Worm (Caenorhabditis elegans): ENCODE measurements around the gene ZK673.5.
"Not testable (repeated sequence)": the region's sequence is repeated elsewhere in the genome, so short reads cannot be mapped to it uniquely, and the experiment has no call there.

Gene ZK673.5

ce11 chrII:10483860-10484259, 22.6 kb downstream of the ZK673.5 start:
- TF ChIP-seq tbx-2 (tag; optimal IDR thresholded peaks at IDR 0.05) = no peak
- no peak for TF ChIP-seq nhr-12 (tag; optimal IDR thresholded peaks at IDR 0.05)
- TF ChIP-seq mml-1 (tag; optimal IDR thresholded peaks at IDR 0.05) = no peak
- TF ChIP-seq fos-1 (tag; optimal IDR thresholded peaks at IDR 0.05) = no peak
- TF ChIP-seq nhr-25 (tag; optimal IDR thresholded peaks at IDR 0.05) = no peak
- no peak for TF ChIP-seq elt-1 (tag; optimal IDR thresholded peaks at IDR 0.05)
- no peak for TF ChIP-seq pqm-1 (tag; optimal IDR thresholded peaks at IDR 0.05)
- no peak for TF ChIP-seq egl-5 (tag; optimal IDR thresholded peaks at IDR 0.05)
- no peak for TF ChIP-seq ceh-16 (tag; optimal IDR thresholded peaks at IDR 0.05)
- no peak for TF ChIP-seq ceh-28 (tag; optimal IDR thresholded peaks at IDR 0.05)
- TF ChIP-seq nfya-1 (tag; optimal IDR thresholded peaks at IDR 0.05; ENCODE audit: insufficient read depth) = no peak
- no peak for TF ChIP-seq fkh-10 (GFP tag; optimal IDR thresholded peaks at IDR 0.05)
- TF ChIP-seq skn-1 (tag; optimal IDR thresholded peaks at IDR 0.05) = no peak
- TF ChIP-seq snpc-4 (tag; optimal IDR thresholded peaks at IDR 0.05) = no peak
- no peak for TF ChIP-seq egl-27 (tag; optimal IDR thresholded peaks at IDR 0.05)
- TF ChIP-seq elt-3 (tag; optimal IDR thresholded peaks at IDR 0.05) = no peak
- TF ChIP-seq ztf-11 (tag; optimal IDR thresholded peaks at IDR 0.05) = no peak

ce11 chrII:10485640-10486039, 24.3 kb downstream of the ZK673.5 start:
- TF ChIP-seq jun-1 (tag; optimal IDR thresholded peaks at IDR 0.05) (peak; percentile 70), pqm-1 (tag; optimal IDR thresholded peaks at IDR 0.05) (peak; percentile 87), elt-2 (tag; optimal IDR thresholded peaks at IDR 0.05) (peak; percentile 84), pha-4 (tag; optimal IDR thresholded peaks at IDR 0.05) (no peak), hmg-11 (tag; optimal IDR thresholded peaks at IDR 0.05) (no peak), egl-27 (tag; optimal IDR thresholded peaks at IDR 0.05) (no peak)

DNA sequence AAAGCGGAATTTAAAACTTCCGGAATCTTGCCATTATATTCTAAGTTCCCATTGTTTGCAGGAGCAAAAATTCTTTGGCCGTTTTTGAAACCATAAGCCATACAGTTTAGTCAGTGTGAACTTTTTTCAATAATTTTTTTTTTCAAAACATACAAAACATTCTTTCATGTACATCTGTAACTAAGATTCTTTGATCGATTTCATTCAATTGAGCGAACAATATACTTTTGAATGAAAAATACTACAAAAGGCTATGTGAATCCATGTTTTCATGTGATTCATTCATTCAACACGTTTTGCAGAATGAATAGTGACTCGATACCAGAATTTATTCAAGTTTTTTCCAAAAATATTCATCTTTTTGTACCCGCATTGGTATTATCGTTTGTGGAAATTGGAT, 25.4 kb downstream of the ZK673.5 start, which contains the start of gene ZK666.15:
Gene ZK666.15, plus strand, starts transcription at position 301 of the 400 bp plus-strand sequence.
- TF ChIP-seq mml-1 (tag; optimal IDR thresholded peaks at IDR 0.05) = no peak
- no peak for TF ChIP-seq unc-39 (tag; optimal IDR thresholded peaks at IDR 0.05)
- TF ChIP-seq egl-5 (tag; optimal IDR thresholded peaks at IDR 0.05) = no peak
- TF ChIP-seq ztf-4 (tag; optimal IDR thresholded peaks at IDR 0.05) = no peak
- no peak for TF ChIP-seq ceh-82 (tag; optimal IDR thresholded peaks at IDR 0.05)
- TF ChIP-seq ceh-16 (tag; optimal IDR thresholded peaks at IDR 0.05) = no peak
- TF ChIP-seq fkh-2 (tag; optimal IDR thresholded peaks at IDR 0.05) = no peak
- TF ChIP-seq jun-1 (tag; optimal IDR thresholded peaks at IDR 0.05) = no peak
- TF ChIP-seq tbx-2 (tag; optimal IDR thresholded peaks at IDR 0.05) = no peak
- TF ChIP-seq elt-1 (tag; optimal IDR thresholded peaks at IDR 0.05) = no peak
- TF ChIP-seq lsy-12 (tag; optimal IDR thresholded peaks at IDR 0.05) = no peak

DNA sequence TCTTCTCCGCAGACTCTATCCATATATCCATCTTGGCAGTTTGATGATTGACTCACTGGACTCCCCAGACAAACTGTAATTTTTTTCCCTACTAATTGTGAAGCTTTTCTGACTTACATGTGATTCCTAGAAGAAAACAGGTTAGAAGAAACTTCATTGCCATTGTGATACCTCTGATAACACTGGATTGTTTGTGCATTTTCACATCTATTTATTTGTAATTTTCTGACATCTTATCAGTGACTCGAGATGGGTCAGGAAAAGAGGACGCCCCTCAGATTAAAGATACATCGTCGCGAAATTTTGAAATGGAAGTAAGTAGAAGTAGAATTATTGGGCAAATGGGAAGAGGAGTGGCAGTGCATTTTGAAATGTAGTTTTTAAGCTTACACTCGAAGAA, 29.0 kb downstream of the ZK673.5 start, which contains the start of gene clec-61:
Gene clec-61, minus strand, starts transcription at position 209 of the 400 bp plus-strand sequence.
- TF ChIP-seq egl-5 (tag; optimal IDR thresholded peaks at IDR 0.05) = no peak
- TF ChIP-seq daf-12 (tag; optimal IDR thresholded peaks at IDR 0.05) = no peak
- no peak for TF ChIP-seq elt-1 (tag; optimal IDR thresholded peaks at IDR 0.05)
- no peak for TF ChIP-seq lin-15B (tag; optimal IDR thresholded peaks at IDR 0.05)
- no peak for TF ChIP-seq zag-1 (tag; optimal IDR thresholded peaks at IDR 0.05)

DNA sequence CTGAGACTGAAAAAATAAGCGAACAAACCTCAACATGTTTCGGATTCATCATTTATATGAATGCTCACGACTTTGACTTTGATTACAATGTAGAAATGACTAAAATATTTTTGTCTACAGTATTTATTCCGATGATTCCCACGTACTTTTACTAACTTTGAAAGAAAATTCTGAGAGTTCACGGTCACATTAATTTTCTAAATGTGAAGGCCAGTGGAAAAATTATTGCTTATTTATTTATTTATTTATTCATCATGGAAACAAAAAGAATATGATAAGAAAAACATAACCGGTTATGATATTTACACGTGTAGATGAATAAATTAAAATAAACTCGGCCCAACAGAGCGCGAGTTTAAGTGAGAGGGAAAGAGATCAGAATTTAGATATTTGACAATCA, 31.7 kb downstream of the ZK673.5 start, which contains the start of gene ZK666.8:
Gene ZK666.8, minus strand, starts transcription at position 101 of the 400 bp plus-strand sequence.
- not testable (repeated sequence) for TF ChIP-seq nhr-23 (tag; optimal IDR thresholded peaks at IDR 0.05); R02D3.7 (tag; optimal IDR thresholded peaks at IDR 0.05); sea-2 (GFP tag; optimal IDR thresholded peaks at IDR 0.05)

DNA sequence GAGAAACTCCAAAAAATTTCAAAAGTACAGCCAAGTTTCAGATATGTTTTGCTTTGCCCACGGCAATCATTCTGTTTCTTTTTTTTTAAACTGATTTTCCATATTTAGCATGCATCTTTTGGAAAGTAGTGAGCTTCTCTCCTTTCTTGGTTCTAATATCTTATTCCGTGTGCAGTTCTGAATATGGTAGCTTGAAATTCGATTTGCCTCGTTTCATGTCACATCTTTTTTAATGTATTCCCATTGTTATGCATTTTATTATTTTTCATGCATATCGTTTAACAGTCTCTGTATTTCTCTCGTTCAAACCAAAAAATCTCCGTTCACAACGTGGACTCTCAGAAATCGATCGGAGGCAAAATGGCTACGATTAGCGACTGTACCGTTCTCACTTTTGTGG, 33.2 kb downstream of the ZK673.5 start, which contains the start of gene ZK666.14:
Gene ZK666.14, plus strand, starts transcription at position 301 of the 400 bp plus-strand sequence.
- TF ChIP-seq ceh-28 (tag; optimal IDR thresholded peaks at IDR 0.05) (no peak), zag-1 (tag; optimal IDR thresholded peaks at IDR 0.05) (no peak), lin-39 (tag; optimal IDR thresholded peaks at IDR 0.05) (no peak), elt-3 (tag; optimal IDR thresholded peaks at IDR 0.05) (no peak), elt-2 (tag; optimal IDR thresholded peaks at IDR 0.05) (no peak), R02D3.7 (tag; optimal IDR thresholded peaks at IDR 0.05) (no peak), daf-12 (tag; optimal IDR thresholded peaks at IDR 0.05) (no peak), lsy-12 (tag; optimal IDR thresholded peaks at IDR 0.05) (no peak), aly-2 (tag; optimal IDR thresholded peaks at IDR 0.05) (no peak), fkh-10 (GFP tag; optimal IDR thresholded peaks at IDR 0.05) (no peak), tbx-2 (tag; optimal IDR thresholded peaks at IDR 0.05) (no peak), elt-1 (tag; optimal IDR thresholded peaks at IDR 0.05) (no peak), eor-1 (tag; optimal IDR thresholded peaks at IDR 0.05) (no peak), snpc-4 (tag; optimal IDR thresholded peaks at IDR 0.05) (no peak)

Data from whole organism, L3 larva.